Worm (Caenorhabditis elegans): ENCODE measurements around the gene wrk-1.

wrk-1 gene

DNA sequence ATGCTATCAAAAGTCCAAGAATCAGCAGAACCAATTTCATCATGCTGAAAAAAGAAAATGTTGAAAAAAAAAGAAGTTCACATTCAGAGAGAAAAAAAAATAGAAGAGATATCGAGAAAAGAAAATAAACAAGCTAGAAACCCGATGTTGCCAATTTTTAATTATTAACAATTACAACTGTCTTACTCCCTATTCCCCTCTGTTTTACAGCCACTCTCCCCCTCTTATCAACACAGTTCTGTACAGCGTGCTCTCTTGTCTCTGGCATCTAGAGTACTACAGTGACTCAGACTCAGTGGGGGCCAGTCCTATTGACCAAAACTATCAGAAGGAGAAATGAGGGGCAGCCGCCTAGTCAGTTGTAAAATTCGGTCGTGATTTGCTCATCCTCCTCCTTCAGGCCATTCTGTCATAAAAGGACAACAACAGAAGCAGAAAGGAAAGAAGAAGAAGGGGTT, at the start of gene wrk-1:
Gene wrk-1, minus strand, starts transcription at position 51 of the 458 bp plus-strand sequence.
- no peak for TF ChIP-seq unc-62 (GFP tag; optimal IDR thresholded peaks at IDR 0.05)

ce11 chrX:8440001-8440735, 47.8 kb upstream of the wrk-1 start:
- no peak for TF ChIP-seq unc-62 (GFP tag; optimal IDR thresholded peaks at IDR 0.05)

ce11 chrX:8438756-8439155, 46.4 kb upstream of the wrk-1 start:
- TF ChIP-seq unc-62 (GFP tag; optimal IDR thresholded peaks at IDR 0.05): no peak

DNA sequence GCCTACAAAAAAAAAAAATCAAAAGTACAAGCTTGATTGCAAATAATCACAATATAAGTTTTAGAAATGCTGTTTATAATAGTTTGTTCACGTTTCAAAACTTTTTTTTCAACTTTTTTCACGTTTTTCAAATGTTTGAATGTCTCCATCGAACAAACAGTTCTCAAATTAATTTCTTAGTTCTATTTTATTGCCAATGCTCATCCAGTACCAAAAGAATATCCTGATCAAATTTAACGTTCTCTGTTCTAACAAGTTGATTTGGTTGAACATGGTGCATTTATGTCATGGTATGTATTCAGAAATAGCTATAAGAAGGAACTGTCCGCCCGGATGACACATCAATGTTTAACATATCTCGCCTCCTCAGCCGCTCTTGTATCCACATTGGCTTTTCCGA, 40.0 kb upstream of the wrk-1 start, which contains the start of gene kin-9:
Gene kin-9, plus strand, starts transcription at position 301 of the 400 bp plus-strand sequence.
- TF ChIP-seq unc-62 (GFP tag; optimal IDR thresholded peaks at IDR 0.05): no peak

ce11 chrX:8429503-8429902, 37.1 kb upstream of the wrk-1 start:
- no peak for TF ChIP-seq unc-62 (GFP tag; optimal IDR thresholded peaks at IDR 0.05)

ce11 chrX:8428319-8428888, 36.0 kb upstream of the wrk-1 start, which contains the start of gene F08F1.3:
F08F1.3 (plus strand) TSS chrX:8428838.
- no peak for TF ChIP-seq unc-62 (GFP tag; optimal IDR thresholded peaks at IDR 0.05)

ce11 chrX:8426160-8426712, 33.8 kb upstream of the wrk-1 start:
- no peak for TF ChIP-seq unc-62 (GFP tag; optimal IDR thresholded peaks at IDR 0.05)

- no peak for TF ChIP-seq unc-62 (GFP tag; optimal IDR thresholded peaks at IDR 0.05)
Measured at ce11 chrX:8424286-8424685, 31.9 kb upstream of the wrk-1 start.

- TF ChIP-seq unc-62 (GFP tag; optimal IDR thresholded peaks at IDR 0.05): no peak
Measured at ce11 chrX:8423633-8424032, 31.2 kb upstream of the wrk-1 start, which contains the start of gene tth-1. tth-1 (minus strand) TSS chrX:8423733.

DNA sequence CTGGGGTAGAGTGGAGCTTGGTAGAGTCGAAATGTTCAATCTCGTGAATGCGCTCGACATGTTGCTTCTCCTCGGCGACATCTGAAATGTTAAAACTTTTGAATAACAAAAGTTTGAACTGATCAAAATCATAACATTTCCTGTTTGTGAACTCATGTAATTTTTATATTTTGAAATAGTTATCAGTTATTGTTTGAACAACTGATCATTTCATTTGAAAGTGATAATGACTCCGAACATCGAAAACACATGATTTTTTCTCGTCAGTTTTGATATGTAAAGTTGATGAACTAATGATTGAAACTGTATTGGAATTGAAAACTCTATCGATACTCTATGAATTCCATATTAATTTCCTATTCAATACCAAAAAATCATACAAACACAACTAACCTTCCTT, 30.8 kb upstream of the wrk-1 start:
- TF ChIP-seq unc-62 (GFP tag; optimal IDR thresholded peaks at IDR 0.05): no peak

DNA sequence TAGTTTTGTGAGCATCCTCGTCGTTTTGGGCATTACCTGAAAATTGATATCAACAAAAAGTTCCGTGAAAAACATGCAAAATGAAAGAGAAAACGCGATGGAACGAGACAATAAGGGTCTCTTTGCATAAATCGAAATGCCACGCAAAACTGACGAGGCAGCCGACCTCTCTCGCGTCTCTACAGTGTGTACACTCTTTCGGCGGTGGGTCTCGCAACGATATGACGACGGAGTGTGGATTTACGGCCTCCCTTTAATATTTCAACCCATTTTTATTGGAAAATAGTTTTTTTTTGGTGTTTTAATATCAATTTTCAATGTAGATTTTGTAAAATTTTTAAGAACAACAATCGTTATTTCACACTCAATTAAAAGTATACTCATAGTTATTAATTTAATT, 29.6 kb upstream of the wrk-1 start, which contains the start of gene tag-123:
Gene tag-123, minus strand, starts transcription at position 36 of the 400 bp plus-strand sequence.
- TF ChIP-seq unc-62 (GFP tag; optimal IDR thresholded peaks at IDR 0.05): no peak

ce11 chrX:8421594-8421993, 29.2 kb upstream of the wrk-1 start:
- no peak for TF ChIP-seq unc-62 (GFP tag; optimal IDR thresholded peaks at IDR 0.05)

DNA sequence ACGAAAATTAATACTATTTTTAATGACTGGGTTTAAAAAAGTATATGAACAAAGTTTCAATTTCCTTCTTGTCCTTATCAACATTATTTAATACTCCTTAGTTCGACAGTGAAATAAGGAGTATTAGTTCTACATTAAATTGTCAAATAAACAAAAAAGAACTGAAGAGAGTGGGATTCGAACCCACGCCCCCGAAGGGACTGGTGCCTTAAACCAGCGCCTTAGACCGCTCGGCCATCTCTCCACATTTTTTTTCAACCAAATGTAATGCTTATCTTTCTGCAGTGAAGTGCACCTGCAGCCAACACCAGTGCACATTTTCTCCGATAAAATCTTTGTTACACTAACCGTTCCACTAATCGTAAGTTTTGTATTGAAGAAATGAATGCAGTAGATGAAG, 26.9 kb upstream of the wrk-1 start:
- TF ChIP-seq unc-62 (GFP tag; optimal IDR thresholded peaks at IDR 0.05): no peak

DNA sequence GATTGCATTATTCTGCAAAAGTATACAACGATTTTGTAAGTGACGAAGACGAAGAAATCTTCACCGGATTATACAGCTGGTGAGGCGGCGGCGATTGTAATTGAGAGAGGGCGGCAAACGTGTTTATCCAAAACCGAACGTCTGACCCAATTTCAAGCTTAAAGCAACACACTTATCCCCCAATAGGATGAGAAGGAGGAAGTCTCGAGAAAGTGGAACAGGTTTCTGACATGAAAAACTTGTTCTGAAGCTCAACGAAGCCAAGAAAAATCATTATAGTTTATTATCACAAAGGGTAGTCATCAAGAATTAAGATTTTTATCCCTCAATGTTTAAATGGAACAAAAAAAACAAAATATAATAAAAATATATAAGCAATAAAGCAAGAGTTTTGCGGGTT, 26.0 kb upstream of the wrk-1 start, which contains the start of gene spp-13:
Gene spp-13, minus strand, starts transcription at position 143 of the 400 bp plus-strand sequence.
- no peak for TF ChIP-seq unc-62 (GFP tag; optimal IDR thresholded peaks at IDR 0.05)

- no peak for TF ChIP-seq unc-62 (GFP tag; optimal IDR thresholded peaks at IDR 0.05)
Measured at ce11 chrX:8417727-8418126, 25.3 kb upstream of the wrk-1 start.

- TF ChIP-seq unc-62 (GFP tag; optimal IDR thresholded peaks at IDR 0.05): no peak
Measured at ce11 chrX:8416819-8417218, 24.4 kb upstream of the wrk-1 start, which contains the start of gene ced-8. ced-8 (minus strand) TSS chrX:8416919.

- TF ChIP-seq unc-62 (GFP tag; optimal IDR thresholded peaks at IDR 0.05): no peak
Measured at ce11 chrX:8413130-8413529, 20.7 kb upstream of the wrk-1 start, which contains the start of gene F08F1.4. F08F1.4 (plus strand) TSS chrX:8413430.

All from whole organism, dauer.